Worm (Caenorhabditis elegans): ENCODE data around the gene hst-1.

Gene hst-1

DNA sequence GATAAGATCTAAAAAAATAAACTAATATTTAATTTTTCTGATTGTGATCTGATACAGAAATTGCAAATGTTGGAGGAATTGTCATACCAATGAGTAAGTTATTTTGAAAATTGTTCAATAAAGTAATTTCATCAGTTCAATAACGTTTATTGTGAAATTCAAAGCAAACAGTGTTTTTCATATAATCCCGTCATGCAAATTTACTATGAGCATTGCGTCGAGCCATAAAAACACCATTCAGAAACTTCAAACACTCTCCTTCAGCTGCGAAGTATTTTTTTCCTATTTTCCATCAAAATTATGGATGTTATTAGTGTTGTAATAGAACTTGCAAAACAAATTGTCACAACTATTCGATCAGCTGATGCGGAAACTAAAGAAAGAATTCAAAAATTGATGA is 39.5 kb downstream of the hst-1 start, which contains the start of gene C49C8.8:
C49C8.8 (plus strand) TSS at position 301 of the 400 bp plus-strand sequence.
- TF ChIP-seq dao-5 (tag; optimal IDR thresholded peaks at IDR 0.05) (no peak), him-1 (tag; optimal IDR thresholded peaks at IDR 0.05) (no peak), W03F9.2 (tag; optimal IDR thresholded peaks at IDR 0.05) (no peak)

DNA sequence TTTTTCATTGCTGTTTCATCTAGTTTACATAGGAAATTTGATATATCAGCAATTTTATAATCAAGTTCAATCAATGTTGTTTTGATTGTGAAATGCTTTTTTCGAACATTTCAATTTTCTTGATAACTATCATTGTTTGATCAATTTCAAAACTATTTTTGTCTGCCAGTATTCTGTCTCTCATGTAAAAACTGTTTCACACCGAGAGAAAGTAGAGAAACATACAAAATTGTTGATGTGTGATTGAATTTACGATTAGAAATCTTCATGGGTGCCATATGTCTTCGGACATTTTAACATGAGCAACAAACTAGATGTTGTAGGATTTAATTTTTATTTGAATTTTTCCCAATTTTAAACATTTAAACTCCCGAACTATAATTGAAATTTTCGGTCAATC is 40.6 kb downstream of the hst-1 start, which contains the start of gene C49C8.2:
C49C8.2 (plus strand) TSS at position 393 of the 400 bp plus-strand sequence.
- no peak for TF ChIP-seq W03F9.2 (tag; optimal IDR thresholded peaks at IDR 0.05)
- TF ChIP-seq dao-5 (tag; optimal IDR thresholded peaks at IDR 0.05) = no peak
- no peak for TF ChIP-seq him-1 (tag; optimal IDR thresholded peaks at IDR 0.05)

ce11 chrIV:8648502-8648901 is 42.8 kb downstream of the hst-1 start, which contains the start of gene cyp-33E1:
Gene cyp-33E1, minus strand, starts transcription at chrIV:8648602.
- TF ChIP-seq him-1 (tag; optimal IDR thresholded peaks at IDR 0.05) (no peak), dao-5 (tag; optimal IDR thresholded peaks at IDR 0.05) (no peak), W03F9.2 (tag; optimal IDR thresholded peaks at IDR 0.05) (no peak)

ce11 chrIV:8644432-8644831 is 46.9 kb downstream of the hst-1 start, which contains the start of gene C49C8.3:
Gene C49C8.3, plus strand, starts transcription at chrIV:8644732.
- TF ChIP-seq dao-5 (tag; optimal IDR thresholded peaks at IDR 0.05) = no peak
- TF ChIP-seq W03F9.2 (tag; optimal IDR thresholded peaks at IDR 0.05) = no peak
- no peak for TF ChIP-seq him-1 (tag; optimal IDR thresholded peaks at IDR 0.05)

DNA sequence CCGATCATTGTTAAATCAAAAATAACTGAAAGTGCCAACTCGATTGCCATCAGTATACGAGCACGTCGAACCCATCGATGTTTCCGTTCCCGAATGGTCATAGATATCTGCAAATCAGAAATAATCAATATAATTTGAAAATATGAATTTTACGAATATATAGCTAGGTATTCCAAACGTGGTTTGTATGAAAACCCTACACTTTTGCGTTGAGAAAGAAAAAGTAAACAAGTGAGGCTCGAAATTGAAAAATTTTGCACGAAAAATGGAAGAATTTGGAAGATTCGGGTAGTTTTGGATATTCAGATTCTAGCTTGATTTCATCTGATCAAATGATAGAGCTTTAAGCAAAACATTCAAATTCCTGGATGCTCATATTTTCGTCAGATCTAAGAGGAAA is 52.6 kb downstream of the hst-1 start, which contains the start of gene F42A9.9:
F42A9.9 (minus strand) TSS at position 101 of the 400 bp plus-strand sequence.
- TF ChIP-seq him-1 (tag; optimal IDR thresholded peaks at IDR 0.05) (no peak), W03F9.2 (tag; optimal IDR thresholded peaks at IDR 0.05) (no peak)

Measured in whole organism, L4/young adult.